Worm (Caenorhabditis elegans) whole organism, dauer: ENCODE data around the gene isy-1.

ENCODE experiments used
- unc-62 ChIP-seq: sonication (generic microtip); optimal IDR thresholded peaks from 2 replicates; lab custom pipeline; 2017; ENCODE audit warnings: missing biosample characterization, missing genetic modification reagents, missing genetic modification characterization

Gene isy-1

ce11 chrV:11014758-11015157 lies 14.3 kb upstream of the isy-1 start:
- no peak for TF ChIP-seq unc-62 (GFP tag; lab: Kevin White, UChicago)

DNA sequence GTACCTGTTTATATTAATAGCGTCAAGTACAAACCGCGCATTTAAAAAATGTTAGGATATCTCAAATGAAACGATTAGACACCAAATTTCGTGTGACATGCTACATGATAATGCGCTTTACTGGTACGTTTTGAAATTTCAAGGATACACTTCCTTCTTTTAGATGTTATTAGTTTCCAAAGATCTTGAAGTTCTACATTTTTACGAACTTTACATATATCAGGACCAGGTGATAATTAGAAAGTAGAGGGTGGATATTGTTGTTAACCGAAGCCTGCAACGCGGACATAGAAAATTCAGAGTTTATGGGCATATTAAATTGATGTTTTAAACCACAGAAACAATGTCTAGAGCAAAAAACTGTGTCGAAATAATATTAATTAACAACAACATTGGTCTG lies 12.7 kb upstream of the isy-1 start:
- no peak for TF ChIP-seq unc-62 (GFP tag; lab: Kevin White, UChicago)

DNA sequence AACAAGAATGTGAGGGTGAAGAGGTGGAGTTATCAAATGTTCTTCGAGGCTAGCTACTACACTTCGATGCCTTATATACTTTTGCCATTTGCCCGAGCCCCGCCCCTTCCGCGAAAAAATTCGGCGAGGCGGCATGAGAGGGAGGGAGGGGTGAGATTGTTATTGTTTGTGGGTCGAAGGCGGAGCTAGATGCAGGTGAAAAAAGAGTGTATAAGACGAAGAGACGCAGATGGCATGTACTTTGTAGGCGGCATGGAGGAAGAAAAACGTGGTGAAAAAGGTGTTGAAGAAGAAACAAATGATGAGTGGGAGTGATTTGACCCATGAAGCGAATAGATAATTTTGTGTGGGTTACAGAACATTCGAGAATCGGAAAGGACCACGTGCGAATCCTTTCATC lies 11.9 kb upstream of the isy-1 start, which contains the start of gene C13G3.1:
TSS of gene C13G3.1 (minus strand) at position 47 of the 400 bp plus-strand sequence.
- TF ChIP-seq unc-62 (GFP tag; lab: Kevin White, UChicago), result no peak

DNA sequence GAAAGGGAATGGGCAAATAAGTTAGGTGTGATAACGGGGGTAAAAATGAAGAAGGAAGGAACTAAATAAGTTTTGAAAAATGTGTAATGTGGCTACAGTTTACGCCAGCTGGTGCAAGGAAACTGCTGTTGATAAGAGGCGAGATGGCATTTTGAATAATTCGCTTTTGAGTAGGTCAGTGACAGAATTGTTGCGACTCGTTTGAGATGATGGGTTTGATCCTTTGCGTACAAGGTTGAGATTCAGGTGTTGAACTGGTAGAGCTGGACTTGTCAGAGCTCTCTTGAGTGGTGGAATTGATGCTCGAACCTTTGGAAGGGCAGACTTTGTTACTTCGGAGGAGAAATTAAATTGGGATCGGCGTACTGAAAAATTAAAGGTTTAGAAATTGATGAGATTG lies 11.3 kb upstream of the isy-1 start:
- TF ChIP-seq unc-62 (GFP tag; lab: Kevin White, UChicago), result no peak

ce11 chrV:11010768-11011167 lies 10.3 kb upstream of the isy-1 start:
- TF ChIP-seq unc-62 (GFP tag; lab: Kevin White, UChicago), result no peak

DNA sequence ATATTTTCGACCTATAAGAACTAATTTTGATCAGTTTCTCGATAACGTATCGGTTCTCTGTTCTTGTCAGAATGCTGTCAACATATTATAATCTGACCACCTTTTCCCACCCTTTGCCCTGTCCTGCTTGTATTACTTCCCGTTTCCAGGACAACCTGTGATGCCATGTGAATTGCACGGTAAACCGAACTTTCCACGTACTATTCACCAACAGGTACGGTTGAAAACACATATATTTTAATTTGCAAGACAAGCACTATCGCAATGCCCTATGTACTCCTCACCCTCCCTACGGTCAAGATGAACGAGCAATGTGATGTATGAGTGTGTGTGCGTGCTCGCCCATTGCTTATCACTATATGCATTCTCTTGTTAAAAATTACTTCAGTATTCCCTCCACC lies 8.6 kb upstream of the isy-1 start:
- TF ChIP-seq unc-62 (GFP tag; lab: Kevin White, UChicago), result no peak

ce11 chrV:11007651-11008050 lies 7.2 kb upstream of the isy-1 start:
- TF ChIP-seq unc-62 (GFP tag; lab: Kevin White, UChicago), result no peak

DNA sequence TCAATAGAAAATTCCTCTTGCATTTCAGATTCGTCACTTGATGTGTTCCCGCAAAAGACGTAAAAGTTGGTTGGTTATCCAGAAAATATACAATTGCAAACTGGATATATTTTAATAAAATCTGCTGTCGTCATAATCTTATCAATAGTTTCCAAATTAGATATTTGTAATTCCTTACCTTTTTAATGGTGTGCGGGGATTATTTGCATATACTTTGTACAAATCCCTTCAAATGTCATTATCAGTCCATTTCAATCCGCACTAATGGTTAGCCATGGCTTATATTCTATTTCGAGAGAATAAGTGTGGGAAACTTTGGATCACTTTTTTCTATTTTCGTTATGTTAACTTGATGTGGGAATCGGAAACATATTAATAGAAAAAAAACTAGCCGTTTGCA lies 3.6 kb upstream of the isy-1 start:
- TF ChIP-seq unc-62 (GFP tag; lab: Kevin White, UChicago), result no peak

ce11 chrV:11002434-11002833 lies 1.9 kb upstream of the isy-1 start, which contains the start of gene F53B7.4:
F53B7.4 (minus strand) TSS chrV:11002534.
- no peak for TF ChIP-seq unc-62 (GFP tag; lab: Kevin White, UChicago)

- TF ChIP-seq unc-62 (GFP tag; lab: Kevin White, UChicago), result no peak
Measured at ce11 chrV:10998797-10999196, 1.7 kb downstream of the isy-1 start, which contains the start of gene F53B7.7. F53B7.7 (plus strand) TSS chrV:10999097.

DNA sequence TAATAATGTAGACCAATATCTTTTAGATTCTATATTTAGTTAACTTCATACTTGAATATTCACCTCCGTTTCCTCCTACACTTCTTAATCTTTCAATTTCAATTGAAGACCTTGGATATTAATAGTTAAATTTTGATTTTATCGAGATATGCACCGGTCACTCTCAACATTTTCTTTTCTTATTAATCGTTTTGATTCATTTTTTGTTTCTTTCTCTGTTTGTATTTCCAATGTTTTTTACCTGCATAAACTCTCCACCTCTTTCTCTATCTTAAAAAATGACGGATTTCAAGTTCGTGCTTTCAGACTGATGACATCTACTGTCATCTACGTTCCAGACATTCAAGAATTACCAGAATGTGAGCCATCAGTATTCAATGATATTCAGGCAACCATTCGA lies 8.7 kb downstream of the isy-1 start, which contains the start of gene frpr-9:
TSS of gene frpr-9 (plus strand) at position 301 of the 400 bp plus-strand sequence.
- no peak for TF ChIP-seq unc-62 (GFP tag; lab: Kevin White, UChicago)

DNA sequence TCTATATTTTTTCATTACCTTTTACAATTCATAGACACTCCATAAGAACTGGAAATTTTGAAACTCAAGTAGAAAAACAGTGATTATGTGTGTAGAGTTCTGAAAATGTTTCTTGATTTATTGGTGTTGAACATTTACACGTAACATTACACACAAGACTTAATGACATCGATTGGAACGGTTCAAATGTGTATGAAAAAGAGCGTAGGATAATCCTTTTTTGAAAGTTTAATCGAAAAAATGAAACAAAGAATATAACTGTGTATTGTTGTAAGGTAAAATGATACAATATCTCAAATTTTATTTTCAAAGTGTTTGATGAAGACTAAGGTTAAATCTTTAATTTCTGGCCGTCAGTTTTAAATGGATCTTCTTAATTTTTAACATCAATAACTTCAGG lies 19.4 kb downstream of the isy-1 start, which contains the start of gene fig-1:
TSS of gene fig-1 (minus strand) at position 101 of the 400 bp plus-strand sequence.
- no peak for TF ChIP-seq unc-62 (GFP tag; lab: Kevin White, UChicago)

- no peak for TF ChIP-seq unc-62 (GFP tag; lab: Kevin White, UChicago)
Measured at ce11 chrV:10975091-10975490, 25.4 kb downstream of the isy-1 start.

DNA sequence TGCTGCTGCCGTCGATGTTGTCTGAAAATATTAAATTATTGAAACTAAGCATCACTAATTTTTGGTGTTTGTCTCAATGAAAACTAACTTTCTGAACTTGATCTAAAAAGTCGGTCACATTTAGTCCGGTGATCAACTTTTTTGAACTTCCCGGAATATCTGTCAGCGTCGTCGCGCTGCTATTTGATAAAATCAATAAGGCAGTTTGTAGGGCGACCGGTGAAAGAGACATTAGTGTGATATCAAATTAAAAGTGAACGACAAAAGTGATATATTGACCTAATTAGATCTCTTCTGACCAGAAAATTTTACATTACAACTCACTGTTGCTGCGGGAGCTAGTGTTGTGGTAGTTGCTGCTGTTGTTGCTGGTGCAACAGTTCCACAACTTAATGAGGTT lies 29.6 kb downstream of the isy-1 start:
- TF ChIP-seq unc-62 (GFP tag; lab: Kevin White, UChicago), result no peak

DNA sequence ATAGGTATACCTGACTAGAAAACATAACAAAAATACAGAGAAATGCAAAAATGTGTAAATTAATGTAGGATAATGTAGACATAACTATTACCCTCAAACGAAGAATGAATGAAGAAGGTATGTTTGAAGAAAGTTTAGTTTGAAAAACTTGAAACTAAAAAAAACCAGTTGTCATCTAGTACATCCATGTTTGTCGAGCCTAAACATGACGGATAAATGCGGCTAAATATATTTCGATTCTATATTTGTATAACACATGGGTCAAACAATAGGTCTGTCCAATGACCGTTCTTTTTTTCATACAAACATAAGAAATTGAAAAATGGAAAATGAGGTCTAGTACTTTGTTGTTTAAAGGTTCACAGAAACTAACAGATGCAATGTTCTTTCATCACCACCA lies 30.4 kb downstream of the isy-1 start, which contains the start of gene F17C11.22:
TSS of gene F17C11.22 (minus strand) at position 101 of the 400 bp plus-strand sequence.
- TF ChIP-seq unc-62 (GFP tag; lab: Kevin White, UChicago), result no peak

DNA sequence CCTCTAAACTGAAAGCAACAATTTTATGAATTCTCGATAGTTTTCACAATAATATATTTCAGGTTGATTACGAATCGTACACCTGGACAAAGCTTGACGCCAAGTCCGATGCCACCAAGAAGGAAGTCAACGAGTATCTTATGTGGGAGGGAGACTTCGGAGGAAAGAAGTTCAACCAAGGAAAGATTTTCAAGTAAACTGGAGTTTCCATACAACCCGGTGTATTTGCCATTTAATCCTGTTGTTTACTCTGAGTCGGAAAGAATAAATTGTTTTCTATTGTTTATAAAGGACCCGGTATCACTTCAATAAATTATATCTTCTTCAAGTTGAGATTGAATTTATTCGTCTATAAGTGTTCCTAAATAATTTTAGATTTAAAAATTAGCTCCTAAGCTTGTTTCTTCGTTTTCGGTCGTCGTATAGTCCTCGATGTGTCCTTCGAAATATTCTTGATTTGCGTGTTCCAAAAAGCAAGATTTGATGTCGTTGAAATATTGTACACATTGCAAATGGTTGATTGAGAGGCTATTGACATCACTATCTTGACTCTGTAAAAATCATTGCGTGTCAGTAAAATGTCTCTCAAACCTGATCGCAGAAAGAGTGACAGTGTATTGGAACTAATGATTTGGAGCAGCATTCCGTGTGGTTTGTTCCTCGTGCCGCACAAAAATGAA lies 32.8 kb downstream of the isy-1 start:
- TF ChIP-seq unc-62 (GFP tag; lab: Kevin White, UChicago), result no peak

- no peak for TF ChIP-seq unc-62 (GFP tag; lab: Kevin White, UChicago)
Measured at ce11 chrV:10966874-10967273, 33.6 kb downstream of the isy-1 start.
